Worm (Caenorhabditis elegans): ENCODE results near the gene fbxa-184.

- TF ChIP-seq dao-5 (tag; optimal IDR thresholded peaks at IDR 0.05): no peak
- no peak for TF ChIP-seq him-1 (tag; optimal IDR thresholded peaks at IDR 0.05)
Measured at ce11 chrII:1756072-1756471, 46.0 kb downstream of the fbxa-184 start, which contains the start of gene F36H5.17.
